Worm (Caenorhabditis elegans) whole organism, mixed stage, embryonic: ENCODE measurements around the gene VF13D12L.3.

ENCODE experiments used
- blmp-1 ChIP-seq: fragments of 150-350 bp; optimal IDR thresholded peaks from 2 replicates; lab custom pipeline; 2014; ENCODE audit warnings: missing biosample characterization, missing genetic modification characterization
- elt-1 ChIP-seq: sonication (generic microtip); optimal IDR thresholded peaks from 2 replicates; lab custom pipeline; 2017; ENCODE audit warnings: missing genetic modification characterization, mild to moderate bottlenecking, missing compliant biosample characterization, antibody characterized with exemption, moderate library complexity, borderline replicate concordance; ENCODE audit not compliant: insufficient read depth
- lin-32 ChIP-seq: fragments of 200-800 bp; sonication (Bioruptor generic); optimal IDR thresholded peaks from 2 replicates; lab custom pipeline; 2018; ENCODE audit warnings: mild to moderate bottlenecking, missing genetic modification characterization, missing compliant biosample characterization
- mab-5 ChIP-seq: fragments of 150-350 bp; optimal IDR thresholded peaks from 2 replicates; lab custom pipeline; 2014; ENCODE audit warnings: missing biosample characterization, missing genetic modification characterization
- mep-1 ChIP-seq: fragments of 150-350 bp; optimal IDR thresholded peaks from 2 replicates; lab custom pipeline; 2017; ENCODE audit warnings: missing biosample characterization, missing genetic modification reagents, missing genetic modification characterization, inconsistent platforms
- nhr-2 ChIP-seq: fragments of 150-350 bp; optimal IDR thresholded peaks from 2 replicates; lab custom pipeline; 2014; ENCODE audit warnings: missing biosample characterization, missing genetic modification characterization
- nhr-237 ChIP-seq: fragments of 150-350 bp; optimal IDR thresholded peaks from 2 replicates; lab custom pipeline; 2014; ENCODE audit warnings: missing biosample characterization, missing genetic modification characterization
- pha-4 ChIP-seq: fragments of 150-350 bp; optimal IDR thresholded peaks from 2 replicates; lab custom pipeline; 2018; ENCODE audit warnings: missing biosample characterization, missing genetic modification reagents, missing genetic modification characterization

ce11 chrII:11722164-11722563, 16.4 kb downstream of the VF13D12L.3 start:
- no peak for TF ChIP-seq mab-5
- TF ChIP-seq nhr-237 (tag; lab: Kevin White, UChicago) = no peak
- no peak for TF ChIP-seq blmp-1 (tag; lab: Kevin White, UChicago)
- no peak for TF ChIP-seq pha-4 (tag; lab: Kevin White, UChicago)
- no peak for TF ChIP-seq nhr-2 (tag; lab: Kevin White, UChicago)
- no peak for TF ChIP-seq elt-1
- TF ChIP-seq lin-32 = no peak
- no peak for TF ChIP-seq mep-1
